Worm (Caenorhabditis elegans) whole organism, midembryonic: ENCODE measurements around the gene C03C10.2.

ENCODE experiments used
- T22C8.4 ChIP-seq: fragments of 200-800 bp; sonication (Bioruptor generic); IDR thresholded peaks from 2 replicates; pipeline ENCODE4 v1.3.6; 2022; ENCODE audit warnings: missing genetic modification characterization, missing compliant biosample characterization
- cog-1 ChIP-seq: sonication (generic microtip); optimal IDR thresholded peaks from 2 replicates; lab custom pipeline; 2016; ENCODE audit warnings: missing genetic modification characterization, missing compliant biosample characterization
- flt-1 ChIP-seq: fragments of 200-800 bp; sonication (Bioruptor generic); IDR thresholded peaks from 2 replicates; pipeline ENCODE4 v1.3.6; 2022; ENCODE audit warnings: missing genetic modification characterization, missing compliant biosample characterization
- klf-2 ChIP-seq: fragments of 200-800 bp; sonication (Bioruptor generic); conservative IDR thresholded peaks from 2 replicates; pipeline ENCODE4 v1.3.6; 2022; ENCODE audit warnings: missing genetic modification reagents, missing genetic modification characterization, missing compliant biosample characterization
- med-1 ChIP-seq: sonication (generic microtip); optimal IDR thresholded peaks from 2 replicates; lab custom pipeline; 2017; ENCODE audit warnings: missing genetic modification characterization, mild to moderate bottlenecking, missing compliant biosample characterization, antibody characterized with exemption, missing genetic modification reagents; ENCODE audit not compliant: insufficient read depth
- ref-1 ChIP-seq: fragments of 200-800 bp; sonication (Bioruptor generic); conservative IDR thresholded peaks from 2 replicates; pipeline ENCODE4 v1.3.6; 2022; ENCODE audit warnings: missing genetic modification reagents, missing genetic modification characterization, missing compliant biosample characterization
- tab-1 ChIP-seq: fragments of 200-800 bp; sonication (Bioruptor generic); IDR thresholded peaks from 2 replicates; pipeline ENCODE4 v1.3.6; 2022; ENCODE audit warnings: missing genetic modification characterization, missing compliant biosample characterization
- ztf-23 ChIP-seq: fragments of 200-800 bp; sonication (Bioruptor generic); IDR thresholded peaks from 2 replicates; pipeline ENCODE4 v1.3.6; 2022; ENCODE audit warnings: missing genetic modification reagents, missing genetic modification characterization, missing compliant biosample characterization
- ztf-29 ChIP-seq: fragments of 200-800 bp; sonication (Bioruptor generic); IDR thresholded peaks from 2 replicates; pipeline ENCODE4 v1.3.6; 2022; ENCODE audit warnings: missing genetic modification reagents, missing genetic modification characterization, missing compliant biosample characterization

C03C10.2 gene

ce11 chrIII:4113594-4113993 is 22.7 kb downstream of the C03C10.2 start:
- no peak for TF ChIP-seq ztf-29 (GFP tag; lab: Robert Waterston, UW)
- TF ChIP-seq T22C8.4 (GFP tag; lab: Robert Waterston, UW): no peak
- TF ChIP-seq tab-1 (GFP tag; lab: Robert Waterston, UW): no peak
- no peak for TF ChIP-seq cog-1 (tag; lab: Kevin White, UChicago)
- TF ChIP-seq med-1: no peak
- TF ChIP-seq klf-2 (GFP tag; lab: Robert Waterston, UW): no peak
- TF ChIP-seq flt-1 (GFP tag; lab: Robert Waterston, UW): no peak
- TF ChIP-seq ref-1: no peak
- TF ChIP-seq ztf-23 (GFP tag; lab: Robert Waterston, UW): no peak

- TF ChIP-seq klf-2 (GFP tag; lab: Robert Waterston, UW): no peak
These were observed 24.2 kb downstream of the C03C10.2 start, which contains the start of gene unc-103 for ce11 chrIII:4115085-4115484. Gene unc-103, plus strand, starts transcription at chrIII:4115385.

ce11 chrIII:4119736-4120135 is 28.9 kb downstream of the C03C10.2 start:
- TF ChIP-seq ztf-29 (GFP tag; lab: Robert Waterston, UW): no peak
- no peak for TF ChIP-seq cog-1 (tag; lab: Kevin White, UChicago)
- no peak for TF ChIP-seq tab-1 (GFP tag; lab: Robert Waterston, UW)
- TF ChIP-seq med-1: no peak
- TF ChIP-seq flt-1 (GFP tag; lab: Robert Waterston, UW): no peak
- no peak for TF ChIP-seq ztf-23 (GFP tag; lab: Robert Waterston, UW)

ce11 chrIII:4120386-4120785 is 29.5 kb downstream of the C03C10.2 start:
- TF ChIP-seq ztf-23 (GFP tag; lab: Robert Waterston, UW): no peak
- TF ChIP-seq T22C8.4 (GFP tag; lab: Robert Waterston, UW): no peak
- no peak for TF ChIP-seq tab-1 (GFP tag; lab: Robert Waterston, UW)
- no peak for TF ChIP-seq med-1

ce11 chrIII:4123277-4123676 is 32.4 kb downstream of the C03C10.2 start:
- TF ChIP-seq cog-1 (tag; lab: Kevin White, UChicago): no peak
- no peak for TF ChIP-seq ref-1
- TF ChIP-seq flt-1 (GFP tag; lab: Robert Waterston, UW): no peak
- no peak for TF ChIP-seq tab-1 (GFP tag; lab: Robert Waterston, UW)
- TF ChIP-seq klf-2 (GFP tag; lab: Robert Waterston, UW): no peak
- no peak for TF ChIP-seq T22C8.4 (GFP tag; lab: Robert Waterston, UW)
- TF ChIP-seq ztf-29 (GFP tag; lab: Robert Waterston, UW): no peak
- no peak for TF ChIP-seq ztf-23 (GFP tag; lab: Robert Waterston, UW)
- no peak for TF ChIP-seq med-1

ce11 chrIII:4123900-4124299 is 33.0 kb downstream of the C03C10.2 start:
- TF ChIP-seq med-1 (no peak), ref-1 (no peak), T22C8.4 (GFP tag; lab: Robert Waterston, UW) (no peak), cog-1 (tag; lab: Kevin White, UChicago) (no peak), flt-1 (GFP tag; lab: Robert Waterston, UW) (no peak), ztf-23 (GFP tag; lab: Robert Waterston, UW) (no peak), ztf-29 (GFP tag; lab: Robert Waterston, UW) (no peak), tab-1 (GFP tag; lab: Robert Waterston, UW) (no peak), klf-2 (GFP tag; lab: Robert Waterston, UW) (no peak)

- TF ChIP-seq klf-2 (GFP tag; lab: Robert Waterston, UW) (no peak), ztf-23 (GFP tag; lab: Robert Waterston, UW) (no peak), ztf-29 (GFP tag; lab: Robert Waterston, UW) (no peak), T22C8.4 (GFP tag; lab: Robert Waterston, UW) (no peak), ref-1 (no peak), cog-1 (tag; lab: Kevin White, UChicago) (no peak), tab-1 (GFP tag; lab: Robert Waterston, UW) (no peak), med-1 (no peak), flt-1 (GFP tag; lab: Robert Waterston, UW) (no peak)
These were observed 41.1 kb downstream of the C03C10.2 start for ce11 chrIII:4131814-4132555.

ce11 chrIII:4134059-4134458 is 43.2 kb downstream of the C03C10.2 start:
- TF ChIP-seq cog-1 (tag; lab: Kevin White, UChicago) (no peak), T22C8.4 (GFP tag; lab: Robert Waterston, UW) (no peak), med-1 (no peak), ztf-23 (GFP tag; lab: Robert Waterston, UW) (no peak), ref-1 (no peak), klf-2 (GFP tag; lab: Robert Waterston, UW) (no peak), ztf-29 (GFP tag; lab: Robert Waterston, UW) (no peak), tab-1 (GFP tag; lab: Robert Waterston, UW) (no peak), flt-1 (GFP tag; lab: Robert Waterston, UW) (no peak)

ce11 chrIII:4137180-4137579 is 46.3 kb downstream of the C03C10.2 start:
- TF ChIP-seq ref-1 (no peak), tab-1 (GFP tag; lab: Robert Waterston, UW) (no peak), T22C8.4 (GFP tag; lab: Robert Waterston, UW) (no peak), cog-1 (tag; lab: Kevin White, UChicago) (no peak), flt-1 (GFP tag; lab: Robert Waterston, UW) (no peak), ztf-23 (GFP tag; lab: Robert Waterston, UW) (no peak), ztf-29 (GFP tag; lab: Robert Waterston, UW) (no peak), med-1 (no peak), klf-2 (GFP tag; lab: Robert Waterston, UW) (no peak)
